Worm (Caenorhabditis elegans): ENCODE data around the gene sre-55.

sre-55 gene

ce11 chrII:12348957-12349356 lies 19.9 kb downstream of the sre-55 start:
- no peak for TF ChIP-seq ztf-11 (tag; optimal IDR thresholded peaks at IDR 0.05)
- TF ChIP-seq nhr-77 (tag; optimal IDR thresholded peaks at IDR 0.05) = no peak
- TF ChIP-seq C34F6.9 (tag; optimal IDR thresholded peaks at IDR 0.05) = no peak
- TF ChIP-seq blmp-1 (tag; optimal IDR thresholded peaks at IDR 0.05; ENCODE audit: insufficient read depth) = no peak
- no peak for TF ChIP-seq nhr-23 (tag; optimal IDR thresholded peaks at IDR 0.05)
- TF ChIP-seq nhr-129 (tag; optimal IDR thresholded peaks at IDR 0.05) = no peak
- no peak for TF ChIP-seq aly-2 (tag; optimal IDR thresholded peaks at IDR 0.05)
- TF ChIP-seq Y55F3AM.14 (GFP tag; optimal IDR thresholded peaks at IDR 0.05) = no peak
- TF ChIP-seq lin-39 (tag; optimal IDR thresholded peaks at IDR 0.05) = no peak
- TF ChIP-seq unc-62 (GFP tag; optimal IDR thresholded peaks at IDR 0.05) = no peak
- no peak for TF ChIP-seq dmd-4 (tag; optimal IDR thresholded peaks at IDR 0.05)
- TF ChIP-seq nhr-11 (tag; optimal IDR thresholded peaks at IDR 0.05) = no peak
- TF ChIP-seq nhr-6 (tag; optimal IDR thresholded peaks at IDR 0.05) = no peak

ce11 chrII:12349866-12350265 lies 20.8 kb downstream of the sre-55 start:
- TF ChIP-seq unc-55 (GFP tag; optimal IDR thresholded peaks at IDR 0.05) = no peak
- no peak for TF ChIP-seq skn-1 (tag; optimal IDR thresholded peaks at IDR 0.05)
- TF ChIP-seq blmp-1 (tag; optimal IDR thresholded peaks at IDR 0.05; ENCODE audit: insufficient read depth) = no peak
- TF ChIP-seq sma-9 (GFP tag; optimal IDR thresholded peaks at IDR 0.05) = peak; percentile 14
- no peak for TF ChIP-seq sma-9 (tag; optimal IDR thresholded peaks at IDR 0.05)
- no peak for TF ChIP-seq nhr-10 (tag; optimal IDR thresholded peaks at IDR 0.05)
- no peak for TF ChIP-seq mdl-1 (tag; optimal IDR thresholded peaks at IDR 0.05)
- TF ChIP-seq mbf-1 (tag; optimal IDR thresholded peaks at IDR 0.05) = no peak
- no peak for TF ChIP-seq elt-1 (tag; optimal IDR thresholded peaks at IDR 0.05)
- TF ChIP-seq fos-1 (tag; optimal IDR thresholded peaks at IDR 0.05) = peak; percentile 38
- no peak for TF ChIP-seq alr-1 (tag; optimal IDR thresholded peaks at IDR 0.05)
- peak; percentile 65 for TF ChIP-seq F13H6.1 (tag; optimal IDR thresholded peaks at IDR 0.05)
- peak; percentile 52 for TF ChIP-seq nhr-129 (tag; optimal IDR thresholded peaks at IDR 0.05)
- no peak for TF ChIP-seq crh-2 (tag; optimal IDR thresholded peaks at IDR 0.05)
- TF ChIP-seq gmeb-1 (tag; optimal IDR thresholded peaks at IDR 0.05) = peak; percentile 7
- TF ChIP-seq Y55F3AM.14 (GFP tag; optimal IDR thresholded peaks at IDR 0.05) = no peak
- no peak for TF ChIP-seq snpc-4 (tag; optimal IDR thresholded peaks at IDR 0.05)
- TF ChIP-seq lsy-2 (tag; optimal IDR thresholded peaks at IDR 0.05) = no peak

ce11 chrII:12350737-12351275 lies 21.7 kb downstream of the sre-55 start:
- no peak for TF ChIP-seq skn-1 (tag; optimal IDR thresholded peaks at IDR 0.05)
- TF ChIP-seq nhr-129 (tag; optimal IDR thresholded peaks at IDR 0.05) = peak; percentile 17
- TF ChIP-seq lsy-2 (tag; optimal IDR thresholded peaks at IDR 0.05) = peak in 1 of 2 experiments; percentile 28
- no peak for TF ChIP-seq zag-1 (tag; optimal IDR thresholded peaks at IDR 0.05)
- TF ChIP-seq mab-5 (tag; optimal IDR thresholded peaks at IDR 0.05) = no peak
- no peak for TF ChIP-seq mbf-1 (tag; optimal IDR thresholded peaks at IDR 0.05)

- TF ChIP-seq gmeb-1 (tag; optimal IDR thresholded peaks at IDR 0.05) (no peak), zag-1 (tag; optimal IDR thresholded peaks at IDR 0.05) (no peak), unc-55 (GFP tag; optimal IDR thresholded peaks at IDR 0.05) (no peak), nhr-23 (tag; optimal IDR thresholded peaks at IDR 0.05) (no peak), snpc-4 (tag; optimal IDR thresholded peaks at IDR 0.05) (no peak), lin-39 (tag; optimal IDR thresholded peaks at IDR 0.05) (no peak), nhr-11 (tag; optimal IDR thresholded peaks at IDR 0.05) (no peak), ceh-82 (tag; optimal IDR thresholded peaks at IDR 0.05) (no peak), aly-2 (tag; optimal IDR thresholded peaks at IDR 0.05) (no peak), egl-27 (tag; optimal IDR thresholded peaks at IDR 0.05) (no peak), ztf-4 (tag; optimal IDR thresholded peaks at IDR 0.05) (no peak), Y55F3AM.14 (GFP tag; optimal IDR thresholded peaks at IDR 0.05) (no peak)
Observed at ce11 chrII:12352115-12352514, 23.0 kb downstream of the sre-55 start, which contains the start of gene ras-1. ras-1 (minus strand) TSS chrII:12352243.

- TF ChIP-seq lin-13 (GFP tag; optimal IDR thresholded peaks at IDR 0.05) (no peak), sma-9 (GFP tag; optimal IDR thresholded peaks at IDR 0.05) (no peak), sma-9 (tag; optimal IDR thresholded peaks at IDR 0.05) (no peak), unc-62 (GFP tag; optimal IDR thresholded peaks at IDR 0.05) (no peak), ztf-4 (tag; optimal IDR thresholded peaks at IDR 0.05) (no peak), R02D3.7 (tag; optimal IDR thresholded peaks at IDR 0.05) (no peak), peb-1 (tag; optimal IDR thresholded peaks at IDR 0.05) (no peak), C34F6.9 (tag; optimal IDR thresholded peaks at IDR 0.05) (no peak), Y55F3AM.14 (GFP tag; optimal IDR thresholded peaks at IDR 0.05) (no peak), crh-2 (tag; optimal IDR thresholded peaks at IDR 0.05) (no peak), nhr-23 (tag; optimal IDR thresholded peaks at IDR 0.05) (no peak), sem-4 (tag; optimal IDR thresholded peaks at IDR 0.05) (no peak), zag-1 (tag; optimal IDR thresholded peaks at IDR 0.05) (no peak), egl-27 (tag; optimal IDR thresholded peaks at IDR 0.05) (no peak)
Observed at ce11 chrII:12353104-12353503, 24.0 kb downstream of the sre-55 start.

Data from whole organism, L2 larva.